Worm (Caenorhabditis elegans) whole organism, early embryonic: ENCODE results near the gene F26A1.19.

Source experiments
- B0310.2 ChIP-seq: sonication (generic microtip); optimal IDR thresholded peaks from 2 replicates; lab custom pipeline; 2016; ENCODE audit warnings: mild to moderate bottlenecking, missing genetic modification characterization, missing compliant biosample characterization
- F13C5.2 ChIP-seq: sonication (generic microtip); optimal IDR thresholded peaks from 2 replicates; lab custom pipeline; 2017; ENCODE audit warnings: mild to moderate bottlenecking, missing genetic modification characterization, inconsistent platforms, missing compliant biosample characterization
- aly-1 ChIP-seq: sonication (generic microtip); optimal IDR thresholded peaks from 2 replicates; lab custom pipeline; 2016; ENCODE audit warnings: missing genetic modification characterization, missing compliant biosample characterization
- ama-1 ChIP-seq: fragments of 150-350 bp; optimal IDR thresholded peaks from 2 replicates; lab custom pipeline; 2014
- ceh-13 ChIP-seq: fragments of 200-800 bp; sonication (Bioruptor generic); optimal IDR thresholded peaks from 2 replicates; lab custom pipeline; 2018; ENCODE audit warnings: mild to moderate bottlenecking, missing genetic modification characterization, missing compliant biosample characterization
- ceh-36 ChIP-seq: sonication (generic microtip); optimal IDR thresholded peaks from 2 replicates; lab custom pipeline; 2016; ENCODE audit warnings: missing genetic modification characterization, inconsistent platforms, missing compliant biosample characterization
- ets-7 ChIP-seq: sonication (generic microtip); optimal IDR thresholded peaks from 2 replicates; lab custom pipeline; 2016; ENCODE audit warnings: missing genotype, missing genetic modification characterization, missing compliant biosample characterization
- flt-1 ChIP-seq: fragments of 200-800 bp; sonication (Bioruptor generic); IDR thresholded peaks from 2 replicates; pipeline ENCODE4 v1.3.6; 2022; ENCODE audit warnings: missing genetic modification characterization, missing compliant biosample characterization
- hmbx-1 ChIP-seq: sonication (generic microtip); optimal IDR thresholded peaks from 2 replicates; lab custom pipeline; 2016; ENCODE audit warnings: mild to moderate bottlenecking, missing genetic modification characterization, missing compliant biosample characterization
- hmg-4 ChIP-seq: fragments of 200-800 bp; sonication (Bioruptor generic); optimal IDR thresholded peaks from 2 replicates; lab custom pipeline; 2018; ENCODE audit warnings: mild to moderate bottlenecking, missing genetic modification characterization, missing compliant biosample characterization
- hnd-1 ChIP-seq: sonication (generic microtip); optimal IDR thresholded peaks from 2 replicates; lab custom pipeline; 2016; ENCODE audit warnings: missing genetic modification characterization, missing compliant biosample characterization
- pes-1 ChIP-seq: fragments of 200-800 bp; sonication (Bioruptor generic); IDR thresholded peaks from 2 replicates; pipeline ENCODE4 v1.3.6; 2022; ENCODE audit warnings: missing genetic modification reagents, missing genetic modification characterization, missing compliant biosample characterization
- scrt-1 ChIP-seq: fragments of 200-800 bp; sonication (Bioruptor generic); IDR thresholded peaks from 2 replicates; pipeline ENCODE4 v1.3.6; 2022; ENCODE audit warnings: missing genetic modification characterization, missing compliant biosample characterization
- sea-1 ChIP-seq: fragments of 200-800 bp; sonication (Bioruptor generic); conservative IDR thresholded peaks from 2 replicates; pipeline ENCODE4 v1.3.6; 2022; ENCODE audit warnings: missing genetic modification characterization, missing compliant biosample characterization
- tbx-11 ChIP-seq: fragments of 200-800 bp; sonication (Bioruptor generic); IDR thresholded peaks from 2 replicates; pipeline ENCODE4 v1.3.6; 2022; ENCODE audit warnings: missing genetic modification characterization, missing compliant biosample characterization
- tbx-37 ChIP-seq: fragments of 200-800 bp; sonication (Bioruptor generic); conservative IDR thresholded peaks from 2 replicates; pipeline ENCODE4 v1.3.6; 2022; ENCODE audit warnings: missing genetic modification reagents, missing genetic modification characterization, missing compliant biosample characterization
- tra-4 ChIP-seq: sonication (generic microtip); optimal IDR thresholded peaks from 2 replicates; lab custom pipeline; 2017; ENCODE audit warnings: missing genetic modification characterization, missing compliant biosample characterization

Gene F26A1.19

DNA sequence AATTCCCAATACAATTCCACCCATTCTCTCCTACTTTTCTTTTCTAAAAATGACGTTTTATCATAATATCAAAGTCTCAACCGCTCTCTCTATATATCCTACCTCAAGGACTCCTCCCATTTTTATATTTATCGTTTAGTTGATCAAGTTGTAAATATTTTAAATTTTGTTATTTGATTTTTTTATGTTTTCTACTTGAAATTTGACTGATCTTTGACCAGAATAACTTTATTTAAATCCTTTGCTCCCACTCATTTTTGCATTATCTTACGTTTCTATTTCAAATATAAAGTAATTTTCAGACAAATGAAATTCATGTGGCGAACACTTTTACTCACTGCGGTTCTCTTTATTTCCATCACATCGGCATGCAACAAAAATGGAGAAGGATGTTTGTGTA is at the start of gene F26A1.19, which contains the start of gene acbp-7:
Gene F26A1.19, plus strand, starts transcription at position 303 of the 400 bp plus-strand sequence.
Gene acbp-7, plus strand, starts transcription at position 301 of the 400 bp plus-strand sequence.
- TF ChIP-seq F13C5.2 = no peak
- TF ChIP-seq hmg-4 (GFP tag; lab: Kevin White, UChicago) = no peak
- TF ChIP-seq flt-1 (GFP tag; lab: Robert Waterston, UW) = no peak
- TF ChIP-seq pes-1 (GFP tag; lab: Robert Waterston, UW) = no peak
- no peak for TF ChIP-seq ama-1 (lab: Kevin White, UChicago)
- no peak for TF ChIP-seq ceh-13 (GFP tag; lab: Kevin White, UChicago)
- TF ChIP-seq tra-4 = no peak
- TF ChIP-seq sea-1 (GFP tag; lab: Robert Waterston, UW) = no peak
- TF ChIP-seq ceh-36 = no peak
- TF ChIP-seq B0310.2 (tag; lab: Kevin White, UChicago) = no peak
- no peak for TF ChIP-seq ets-7 (tag; lab: Kevin White, UChicago)
- TF ChIP-seq tbx-37 (GFP tag; lab: Robert Waterston, UW) = no peak
- no peak for TF ChIP-seq hnd-1 (tag; lab: Kevin White, UChicago)

DNA sequence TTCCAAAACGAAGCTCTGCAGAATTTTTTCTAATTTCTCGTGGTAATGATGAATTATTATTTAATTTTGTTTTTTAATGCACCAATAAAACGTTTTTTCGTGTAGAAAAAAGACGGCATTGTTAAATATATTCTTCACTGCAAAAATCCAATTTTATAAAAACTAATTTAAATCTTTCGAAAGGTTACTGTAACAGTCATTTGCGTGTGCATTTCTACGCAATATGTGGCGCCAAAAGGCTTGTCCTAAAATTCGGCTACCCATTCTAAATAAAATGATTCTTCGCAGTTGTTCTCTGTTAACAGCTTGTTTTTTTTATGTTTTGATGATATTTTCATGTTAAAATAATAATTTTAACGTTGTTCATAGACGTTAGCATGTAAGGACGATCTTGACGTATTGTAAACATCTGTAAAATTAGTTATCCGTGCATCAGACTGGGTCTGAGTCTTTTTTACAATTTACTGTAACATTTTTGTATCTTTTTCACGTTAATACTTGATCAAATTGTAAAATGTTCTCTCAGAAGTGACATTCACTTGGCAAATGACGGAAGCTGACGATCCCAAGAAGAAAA is 44.9 kb upstream of the F26A1.19 start, which contains the start of gene mip-1:
Gene mip-1, plus strand, starts transcription at position 527 of the 577 bp plus-strand sequence.
- no peak for TF ChIP-seq tbx-37 (GFP tag; lab: Robert Waterston, UW)
- no peak for TF ChIP-seq hmbx-1 (tag; lab: Kevin White, UChicago)
- TF ChIP-seq ets-7 (tag; lab: Kevin White, UChicago) = no peak
- TF ChIP-seq tbx-11 (GFP tag; lab: Robert Waterston, UW) = no peak
- TF ChIP-seq ceh-13 (GFP tag; lab: Kevin White, UChicago) = no peak
- TF ChIP-seq aly-1 (tag; lab: Kevin White, UChicago) = no peak
- no peak for TF ChIP-seq ama-1 (lab: Kevin White, UChicago)
- no peak for TF ChIP-seq pes-1 (GFP tag; lab: Robert Waterston, UW)
- TF ChIP-seq hnd-1 (tag; lab: Kevin White, UChicago) = no peak
- no peak for TF ChIP-seq hmg-4 (GFP tag; lab: Kevin White, UChicago)
- TF ChIP-seq sea-1 (GFP tag; lab: Robert Waterston, UW) = no peak

DNA sequence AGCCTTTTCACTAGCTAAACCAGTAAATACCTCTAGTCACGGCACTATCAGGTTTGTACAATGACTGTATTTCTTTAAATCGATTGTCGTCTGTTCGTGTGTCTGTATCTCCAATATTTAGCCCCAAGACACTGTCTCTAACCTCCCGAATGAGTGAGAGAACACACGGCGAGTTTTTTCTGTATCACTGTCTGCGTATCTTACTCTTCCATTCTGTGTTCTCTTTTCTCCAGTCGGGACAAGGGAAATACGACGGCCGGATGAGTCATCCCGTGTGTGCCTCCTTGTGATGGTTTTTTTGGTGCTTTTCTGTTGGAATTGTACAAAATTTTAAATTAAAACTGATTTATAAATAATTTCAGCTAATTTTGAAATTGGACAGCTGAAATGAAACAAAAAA is 41.5 kb upstream of the F26A1.19 start:
- TF ChIP-seq flt-1 (GFP tag; lab: Robert Waterston, UW) (no peak), aly-1 (tag; lab: Kevin White, UChicago) (no peak), pes-1 (GFP tag; lab: Robert Waterston, UW) (no peak), tra-4 (no peak), hmg-4 (GFP tag; lab: Kevin White, UChicago) (peak; percentile 29), F13C5.2 (no peak), scrt-1 (GFP tag; lab: Robert Waterston, UW) (no peak)

DNA sequence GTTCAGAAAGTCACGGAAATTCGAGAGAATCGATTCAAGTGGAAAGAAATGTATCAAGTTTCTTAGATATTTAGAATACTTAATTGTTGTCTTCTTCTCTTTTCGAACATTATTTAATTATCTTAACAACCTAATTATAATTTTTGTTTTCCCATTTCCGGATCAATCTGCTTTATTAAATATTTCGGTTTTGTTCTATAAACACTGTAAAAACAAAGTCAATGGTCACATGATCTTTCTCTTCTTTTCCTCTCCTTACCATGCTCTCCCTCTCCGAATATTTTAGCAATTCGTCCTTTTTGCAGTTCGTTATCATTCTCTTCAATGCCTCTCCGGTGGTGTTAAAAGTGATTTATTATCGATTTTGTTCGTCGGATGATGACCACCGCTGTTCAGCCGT is 41.0 kb upstream of the F26A1.19 start, which contains the start of gene tag-325:
Gene tag-325, plus strand, starts transcription at position 301 of the 400 bp plus-strand sequence.
- TF ChIP-seq aly-1 (tag; lab: Kevin White, UChicago) = no peak
- no peak for TF ChIP-seq tra-4
- no peak for TF ChIP-seq hnd-1 (tag; lab: Kevin White, UChicago)
- no peak for TF ChIP-seq tbx-11 (GFP tag; lab: Robert Waterston, UW)
- no peak for TF ChIP-seq tbx-37 (GFP tag; lab: Robert Waterston, UW)
- no peak for TF ChIP-seq ceh-36
- TF ChIP-seq ets-7 (tag; lab: Kevin White, UChicago) = no peak
- no peak for TF ChIP-seq pes-1 (GFP tag; lab: Robert Waterston, UW)
- no peak for TF ChIP-seq ceh-13 (GFP tag; lab: Kevin White, UChicago)
- no peak for TF ChIP-seq scrt-1 (GFP tag; lab: Robert Waterston, UW)
- no peak for TF ChIP-seq ama-1 (lab: Kevin White, UChicago)
- no peak for TF ChIP-seq hmbx-1 (tag; lab: Kevin White, UChicago)
- no peak for TF ChIP-seq flt-1 (GFP tag; lab: Robert Waterston, UW)

DNA sequence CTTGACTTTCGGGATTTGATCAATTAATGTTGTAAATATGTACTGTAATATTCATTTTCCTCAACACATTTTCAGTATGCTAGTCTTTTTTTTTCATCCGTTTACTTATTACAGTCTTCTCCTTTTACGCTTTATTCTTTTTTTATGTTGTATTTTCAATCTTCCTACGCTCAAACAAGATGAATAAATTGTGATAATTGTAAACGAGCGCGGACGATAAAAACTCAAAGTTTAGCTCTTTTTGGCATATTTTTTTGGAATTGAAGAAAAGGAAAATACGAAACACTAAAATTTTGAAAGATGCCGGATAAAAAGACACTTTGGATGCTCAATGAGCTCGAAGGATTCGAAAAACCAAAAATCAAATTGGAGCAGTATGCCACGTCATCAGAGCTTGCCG is 34.8 kb upstream of the F26A1.19 start, which contains the start of gene metl-5:
Gene metl-5, plus strand, starts transcription at position 301 of the 400 bp plus-strand sequence.
- TF ChIP-seq aly-1 (tag; lab: Kevin White, UChicago) (no peak), hnd-1 (tag; lab: Kevin White, UChicago) (no peak), ceh-36 (no peak), sea-1 (GFP tag; lab: Robert Waterston, UW) (no peak), tbx-37 (GFP tag; lab: Robert Waterston, UW) (no peak), hmg-4 (GFP tag; lab: Kevin White, UChicago) (no peak)

DNA sequence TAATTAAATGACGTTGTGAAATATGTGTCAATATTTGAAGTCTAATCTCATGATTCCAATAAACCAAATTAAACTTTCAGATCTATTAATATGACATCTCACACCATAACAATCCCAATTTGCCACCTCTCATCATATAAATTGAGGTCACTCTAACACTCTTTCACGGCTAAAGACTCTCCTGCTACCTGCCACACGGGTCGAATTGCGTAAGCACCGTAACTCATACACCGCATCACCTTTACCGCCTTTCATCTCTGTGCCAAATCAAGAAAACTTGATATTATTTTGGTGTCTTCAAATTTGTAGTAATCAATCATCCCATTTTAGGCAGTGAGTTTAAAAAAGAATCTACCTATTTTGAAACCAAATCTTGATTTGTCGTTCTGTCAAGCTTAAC is 31.2 kb upstream of the F26A1.19 start:
- TF ChIP-seq aly-1 (tag; lab: Kevin White, UChicago) (no peak), tbx-11 (GFP tag; lab: Robert Waterston, UW) (no peak)

DNA sequence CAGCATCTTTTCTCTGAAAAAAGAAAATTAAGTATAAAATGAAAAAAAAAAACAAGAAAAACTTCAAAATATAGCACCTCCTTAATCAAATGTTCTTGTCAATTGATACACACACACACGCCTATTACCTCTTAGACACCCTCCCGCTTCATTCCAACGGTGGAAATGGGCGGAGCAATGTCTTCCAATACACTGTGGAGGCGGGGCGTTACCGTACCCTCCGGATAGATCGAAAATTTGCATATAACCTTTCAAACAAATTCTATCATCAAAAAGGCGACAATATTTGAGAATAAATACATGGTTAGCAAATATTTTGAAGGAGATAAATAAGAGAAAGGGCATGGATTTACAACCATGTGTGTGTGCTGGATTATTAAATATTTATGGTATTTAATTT is 29.4 kb upstream of the F26A1.19 start:
- no peak for TF ChIP-seq B0310.2 (tag; lab: Kevin White, UChicago)
- TF ChIP-seq sea-1 (GFP tag; lab: Robert Waterston, UW) = no peak
- no peak for TF ChIP-seq ceh-13 (GFP tag; lab: Kevin White, UChicago)
- no peak for TF ChIP-seq hnd-1 (tag; lab: Kevin White, UChicago)
- TF ChIP-seq flt-1 (GFP tag; lab: Robert Waterston, UW) = no peak
- TF ChIP-seq ceh-36 = no peak
- TF ChIP-seq F13C5.2 = no peak
- no peak for TF ChIP-seq tra-4
- TF ChIP-seq scrt-1 (GFP tag; lab: Robert Waterston, UW) = no peak
- no peak for TF ChIP-seq tbx-37 (GFP tag; lab: Robert Waterston, UW)
- TF ChIP-seq aly-1 (tag; lab: Kevin White, UChicago) = no peak
- TF ChIP-seq hmbx-1 (tag; lab: Kevin White, UChicago) = no peak
- TF ChIP-seq pes-1 (GFP tag; lab: Robert Waterston, UW) = no peak
- TF ChIP-seq ama-1 (lab: Kevin White, UChicago) = no peak
- TF ChIP-seq hmg-4 (GFP tag; lab: Kevin White, UChicago) = no peak
- no peak for TF ChIP-seq tbx-11 (GFP tag; lab: Robert Waterston, UW)
- TF ChIP-seq ets-7 (tag; lab: Kevin White, UChicago) = no peak
